Worm (Caenorhabditis elegans) whole organism, late embryonic: ENCODE measurements around the gene srg-59.

Experiments
- C08G9.2 ChIP-seq: sonication (generic microtip); optimal IDR thresholded peaks from 2 replicates; lab custom pipeline; 2016; ENCODE audit warnings: mild to moderate bottlenecking, missing genetic modification characterization, moderate library complexity, missing compliant biosample characterization
- C38D4.7 ChIP-seq: fragments of 200-800 bp; sonication (Bioruptor generic); optimal IDR thresholded peaks from 2 replicates; lab custom pipeline; 2018; ENCODE audit warnings: mild to moderate bottlenecking, missing genetic modification characterization, moderate library complexity, missing compliant biosample characterization
- F13H6.1 ChIP-seq: sonication (generic microtip); optimal IDR thresholded peaks from 2 replicates; lab custom pipeline; 2016; ENCODE audit warnings: missing genetic modification characterization, missing compliant biosample characterization
- K09A11.1 ChIP-seq: sonication (generic microtip); optimal IDR thresholded peaks from 2 replicates; lab custom pipeline; 2017; ENCODE audit warnings: antibody characterized with exemption, mild to moderate bottlenecking, missing genetic modification characterization, missing compliant biosample characterization; ENCODE audit not compliant: insufficient read depth
- T23F11.4 ChIP-seq: fragments of 200-800 bp; sonication (Bioruptor generic); optimal IDR thresholded peaks from 2 replicates; lab custom pipeline; 2018; ENCODE audit warnings: mild to moderate bottlenecking, missing genetic modification characterization, missing compliant biosample characterization
- ama-1 ChIP-seq: fragments of 150-350 bp; optimal IDR thresholded peaks from 2 replicates; lab custom pipeline; 2014
- ceh-2 ChIP-seq: sonication (generic microtip); optimal IDR thresholded peaks from 2 replicates; lab custom pipeline; 2016; ENCODE audit warnings: missing genotype, missing genetic modification characterization, missing compliant biosample characterization
- ceh-22 ChIP-seq: sonication (generic microtip); optimal IDR thresholded peaks from 2 replicates; lab custom pipeline; 2017; ENCODE audit warnings: missing biosample characterization, missing genetic modification characterization
- ceh-30 ChIP-seq: fragments of 150-350 bp; optimal IDR thresholded peaks from 2 replicates; lab custom pipeline; 2014; ENCODE audit warnings: missing biosample characterization, missing genetic modification characterization
- ceh-31 ChIP-seq: sonication (generic microtip); optimal IDR thresholded peaks from 2 replicates; lab custom pipeline; 2016; ENCODE audit warnings: missing genetic modification characterization, missing compliant biosample characterization
- ceh-34 ChIP-seq: sonication (generic microtip); optimal IDR thresholded peaks from 2 replicates; lab custom pipeline; 2016; ENCODE audit warnings: mild to moderate bottlenecking, missing genetic modification characterization, missing compliant biosample characterization
- ceh-6 ChIP-seq: fragments of 200-800 bp; sonication (Bioruptor generic); optimal IDR thresholded peaks from 2 replicates; lab custom pipeline; 2018; ENCODE audit warnings: mild to moderate bottlenecking, missing genetic modification characterization, missing compliant biosample characterization
- che-1 ChIP-seq: sonication (generic microtip); optimal IDR thresholded peaks from 2 replicates; lab custom pipeline; 2016; ENCODE audit warnings: mild to moderate bottlenecking, missing genetic modification characterization, missing compliant biosample characterization
- dmd-4 ChIP-seq: sonication (generic microtip); optimal IDR thresholded peaks from 2 replicates; lab custom pipeline; 2016; ENCODE audit warnings: borderline replicate concordance, missing genetic modification characterization, missing compliant biosample characterization
- elt-4 ChIP-seq: sonication (generic microtip); optimal IDR thresholded peaks from 2 replicates; lab custom pipeline; 2016; ENCODE audit warnings: missing genetic modification characterization, missing compliant biosample characterization
- fax-1 ChIP-seq: sonication (generic microtip); optimal IDR thresholded peaks from 2 replicates; lab custom pipeline; 2016; ENCODE audit warnings: missing genotype, missing genetic modification characterization, missing compliant biosample characterization
- fkh-10 ChIP-seq: fragments of 150-350 bp; optimal IDR thresholded peaks from 2 replicates; lab custom pipeline; 2014; ENCODE audit warnings: missing biosample characterization, missing genetic modification reagents, missing genetic modification characterization
- gmeb-2 ChIP-seq: sonication (generic microtip); optimal IDR thresholded peaks from 2 replicates; lab custom pipeline; 2016; ENCODE audit warnings: missing genetic modification characterization, inconsistent platforms, missing compliant biosample characterization
- hlh-15 ChIP-seq: sonication (generic microtip); optimal IDR thresholded peaks from 2 replicates; lab custom pipeline; 2016; ENCODE audit warnings: missing genetic modification characterization, missing compliant biosample characterization
- hlh-6 ChIP-seq: sonication (generic microtip); optimal IDR thresholded peaks from 2 replicates; lab custom pipeline; 2016; ENCODE audit warnings: missing genotype, missing genetic modification characterization, missing compliant biosample characterization
- hlh-8 ChIP-seq: sonication (generic microtip); optimal IDR thresholded peaks from 2 replicates; lab custom pipeline; 2016; ENCODE audit warnings: missing genotype, missing genetic modification characterization, missing compliant biosample characterization
- lin-11 ChIP-seq: fragments of 200-800 bp; sonication (Bioruptor generic); optimal IDR thresholded peaks from 2 replicates; lab custom pipeline; 2018; ENCODE audit warnings: mild to moderate bottlenecking, missing genetic modification characterization, missing compliant biosample characterization
- madf-2 ChIP-seq: sonication (generic microtip); optimal IDR thresholded peaks from 2 replicates; lab custom pipeline; 2017; ENCODE audit warnings: missing genetic modification characterization, missing compliant biosample characterization
- nfya-1 ChIP-seq: sonication (generic microtip); optimal IDR thresholded peaks from 2 replicates; lab custom pipeline; 2017; ENCODE audit warnings: missing genetic modification characterization, mild to moderate bottlenecking, missing compliant biosample characterization, antibody characterized with exemption, moderate library complexity
- nhr-11 ChIP-seq: fragments of 150-350 bp; optimal IDR thresholded peaks from 2 replicates; lab custom pipeline; 2014; ENCODE audit warnings: missing biosample characterization, missing genetic modification characterization
- nhr-232 ChIP-seq: sonication (generic microtip); optimal IDR thresholded peaks from 2 replicates; lab custom pipeline; 2016; ENCODE audit warnings: missing genetic modification characterization, missing compliant biosample characterization
- odd-2 ChIP-seq: sonication (generic microtip); optimal IDR thresholded peaks from 2 replicates; lab custom pipeline; 2017; ENCODE audit warnings: antibody characterized with exemption, mild to moderate bottlenecking, missing genetic modification characterization, missing compliant biosample characterization
- pat-9 ChIP-seq: fragments of 200-800 bp; sonication (Bioruptor generic); optimal IDR thresholded peaks from 2 replicates; lab custom pipeline; 2018; ENCODE audit warnings: mild to moderate bottlenecking, missing genetic modification characterization, moderate library complexity, missing compliant biosample characterization
- pax-1 ChIP-seq: fragments of 150-350 bp; optimal IDR thresholded peaks from 2 replicates; lab custom pipeline; 2014; ENCODE audit warnings: missing biosample characterization, missing genetic modification characterization
- ref-2 ChIP-seq: sonication (generic microtip); optimal IDR thresholded peaks from 2 replicates; lab custom pipeline; 2016; ENCODE audit warnings: missing genetic modification characterization, missing compliant biosample characterization
- rnt-1 ChIP-seq: sonication (generic microtip); optimal IDR thresholded peaks from 2 replicates; lab custom pipeline; 2016; ENCODE audit warnings: missing genetic modification characterization, missing compliant biosample characterization
- sdc-2 ChIP-seq: sonication (generic microtip); optimal IDR thresholded peaks from 2 replicates; lab custom pipeline; 2016; ENCODE audit warnings: missing genotype, missing genetic modification characterization, missing compliant biosample characterization
- sox-4 ChIP-seq: sonication (generic microtip); optimal IDR thresholded peaks from 2 replicates; lab custom pipeline; 2017; ENCODE audit warnings: mild to moderate bottlenecking, missing genetic modification characterization, inconsistent platforms, missing compliant biosample characterization
- syd-9 ChIP-seq: sonication (generic microtip); optimal IDR thresholded peaks from 2 replicates; lab custom pipeline; 2016; ENCODE audit warnings: mild to moderate bottlenecking, missing genetic modification characterization, moderate library complexity, missing compliant biosample characterization
- tbx-2 ChIP-seq: sonication (generic microtip); optimal IDR thresholded peaks from 2 replicates; lab custom pipeline; 2016; ENCODE audit warnings: missing genetic modification characterization, missing compliant biosample characterization
- tbx-7 ChIP-seq: sonication (generic microtip); optimal IDR thresholded peaks from 2 replicates; lab custom pipeline; 2016; ENCODE audit warnings: missing genotype, missing genetic modification characterization, missing compliant biosample characterization
- ttx-3 ChIP-seq: sonication (generic microtip); optimal IDR thresholded peaks from 2 replicates; lab custom pipeline; 2016; ENCODE audit warnings: missing genetic modification reagents, missing genetic modification characterization, missing compliant biosample characterization
- unc-42 ChIP-seq: sonication (generic microtip); optimal IDR thresholded peaks from 2 replicates; lab custom pipeline; 2016; ENCODE audit warnings: missing genotype, missing genetic modification characterization, missing compliant biosample characterization
- unc-86 ChIP-seq: sonication (generic microtip); optimal IDR thresholded peaks from 2 replicates; lab custom pipeline; 2016; ENCODE audit warnings: missing genetic modification characterization, missing compliant biosample characterization

The srg-59 gene

ce11 chrV:2710192-2710591, 14.9 kb downstream of the srg-59 start:
- peak; percentile 54 for TF ChIP-seq nfya-1 (tag; lab: Kevin White, UChicago)
- TF ChIP-seq unc-86 (tag; lab: Kevin White, UChicago) = no peak
- no peak for TF ChIP-seq C38D4.7 (GFP tag; lab: Kevin White, UChicago)
- TF ChIP-seq, all 69 proteins: peak for 1

ce11 chrV:2706379-2706778, 18.7 kb downstream of the srg-59 start:
- TF ChIP-seq K09A11.1 (no peak), ceh-6 (GFP tag; lab: Kevin White, UChicago) (no peak), ceh-34 (no peak), tbx-7 (tag; lab: Kevin White, UChicago) (no peak), elt-4 (no peak), hlh-6 (tag; lab: Kevin White, UChicago) (no peak), ceh-2 (tag; lab: Kevin White, UChicago) (no peak), fkh-10 (GFP tag; lab: Kevin White, UChicago) (no peak), C08G9.2 (tag; lab: Kevin White, UChicago) (no peak), sdc-2 (tag; lab: Kevin White, UChicago) (no peak), nhr-232 (no peak), che-1 (no peak), sox-4 (tag; lab: Kevin White, UChicago) (no peak), tbx-2 (tag; lab: Kevin White, UChicago) (no peak), dmd-4 (tag; lab: Kevin White, UChicago) (no peak), F13H6.1 (no peak), syd-9 (tag; lab: Kevin White, UChicago) (no peak)
- TF ChIP-seq, all 69 proteins: peak for 0

- TF ChIP-seq rnt-1 = no peak
- TF ChIP-seq syd-9 (tag; lab: Kevin White, UChicago) = no peak
- TF ChIP-seq, all 69 proteins: peak for 0
These were observed 21.8 kb downstream of the srg-59 start for ce11 chrV:2703299-2703698.

ce11 chrV:2702883-2703282, 22.2 kb downstream of the srg-59 start:
- peak; percentile 7 for TF ChIP-seq elt-4
- TF ChIP-seq hlh-8 (tag; lab: Kevin White, UChicago) = no peak
- no peak for TF ChIP-seq tbx-2 (tag; lab: Kevin White, UChicago)
- TF ChIP-seq T23F11.4 = no peak
- TF ChIP-seq pax-1 = no peak
- no peak for TF ChIP-seq pat-9 (tag; lab: Kevin White, UChicago)

- TF ChIP-seq ama-1 (no peak), odd-2 (tag; lab: Kevin White, UChicago) (no peak), ceh-6 (GFP tag; lab: Kevin White, UChicago) (no peak), madf-2 (tag; lab: Kevin White, UChicago) (no peak), hlh-15 (no peak), nhr-11 (no peak), lin-11 (no peak), ceh-34 (no peak), ttx-3 (tag; lab: Kevin White, UChicago) (no peak), pax-1 (no peak), ceh-30 (tag; lab: Kevin White, UChicago) (no peak), gmeb-2 (tag; lab: Kevin White, UChicago) (no peak), pat-9 (tag; lab: Kevin White, UChicago) (no peak), ref-2 (tag; lab: Kevin White, UChicago) (no peak), K09A11.1 (no peak), tbx-7 (tag; lab: Kevin White, UChicago) (no peak), ceh-22 (tag; lab: Kevin White, UChicago) (no peak), ceh-31 (no peak), fax-1 (tag; lab: Kevin White, UChicago) (no peak), unc-42 (no peak)
These were observed 26.3 kb downstream of the srg-59 start, which contains the start of gene nuo-5 for ce11 chrV:2698826-2699225. nuo-5 (plus strand) TSS chrV:2698972.
